Fruit fly (Drosophila melanogaster): ENCODE results near the gene inc.

DNA sequence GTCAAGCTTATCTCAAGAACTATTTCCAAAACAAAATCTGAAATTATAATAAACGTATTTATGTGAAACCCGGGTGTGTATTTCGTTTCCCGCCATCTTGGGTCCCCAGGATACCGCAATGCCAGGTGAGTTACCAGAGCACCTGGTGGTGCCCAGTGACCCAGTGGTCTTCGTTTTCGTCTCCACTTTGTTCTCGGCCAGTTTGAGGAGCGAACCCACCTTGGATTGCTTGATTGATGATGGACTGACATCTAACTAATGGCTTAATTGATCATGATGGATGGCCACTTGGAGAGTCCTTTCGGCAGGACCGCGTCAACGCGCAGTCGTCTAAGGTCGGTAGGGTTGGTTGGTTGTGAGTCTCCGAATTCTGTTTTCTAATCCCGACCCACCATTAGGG is 31.1 kb upstream of the inc start, which contains the start of gene Gr2a:
- no peak for TF ChIP-seq CG8119 (GFP tag; IDR thresholded peaks at IDR 0.05)
- TF ChIP-seq CG9139 (GFP tag; optimal IDR thresholded peaks at IDR 0.05), result no peak
- no peak for TF ChIP-seq CG34406 (GFP tag; optimal IDR thresholded peaks at IDR 0.05)
- no peak for TF ChIP-seq CG7368 (GFP tag; optimal IDR thresholded peaks at IDR 0.05)
- no peak for TF ChIP-seq CG8632 (GFP tag; optimal IDR thresholded peaks at IDR 0.05)
- no peak for TF ChIP-seq Hr39 (GFP tag; optimal IDR thresholded peaks at IDR 0.05)
- no peak for TF ChIP-seq Eip78C (GFP tag)
- no peak for TF ChIP-seq acj6 (GFP tag; optimal IDR thresholded peaks at IDR 0.05)
- no peak for TF ChIP-seq Lpt (GFP tag; optimal IDR thresholded peaks at IDR 0.05)
- no peak for TF ChIP-seq Blimp-1 (GFP tag; optimal IDR thresholded peaks at IDR 0.05)
- no peak for TF ChIP-seq CG6792 (GFP tag; optimal IDR thresholded peaks at IDR 0.05)
- no peak for TF ChIP-seq CG15336 (GFP tag; IDR thresholded peaks at IDR 0.05)

Measured in whole organism, prepupa.